Worm (Caenorhabditis elegans) whole organism, young adult: ENCODE data around the gene srh-215.

Source experiments
- B0261.1 ChIP-seq: sonication (generic microtip); optimal IDR thresholded peaks from 2 replicates; lab custom pipeline; 2016; ENCODE audit warnings: mild to moderate bottlenecking, missing genetic modification characterization, moderate library complexity, missing compliant biosample characterization
- C17E4.6 ChIP-seq: fragments of 200-800 bp; sonication (Bioruptor generic); IDR thresholded peaks from 2 replicates; pipeline ENCODE4 v1.3.6; 2022; ENCODE audit warnings: missing genetic modification reagents, missing genetic modification characterization, missing compliant biosample characterization
- Y53F4B.3 ChIP-seq: fragments of 200-800 bp; sonication (Bioruptor generic); IDR thresholded peaks from 2 replicates; pipeline ENCODE4 v1.3.6; 2022; ENCODE audit warnings: missing genetic modification reagents, missing genetic modification characterization, missing compliant biosample characterization
- Y56A3A.18 ChIP-seq: fragments of 200-800 bp; sonication (Bioruptor generic); IDR thresholded peaks from 2 replicates; pipeline ENCODE4 v1.3.6; 2022; ENCODE audit warnings: missing genetic modification reagents, missing genetic modification characterization, missing compliant biosample characterization
- Y67H2A.10 ChIP-seq: fragments of 200-800 bp; sonication (Bioruptor generic); conservative IDR thresholded peaks from 2 replicates; pipeline ENCODE4 v1.3.6; 2022; ENCODE audit warnings: missing genetic modification reagents, missing genetic modification characterization, missing compliant biosample characterization
- ama-1 ChIP-seq, 3 experiments: fragments of 150-350 bp in 1 of 3; sonication (generic microtip) in 2 of 3; optimal IDR thresholded peaks; 2 replicates each; lab custom pipeline; 2014 to 2018; ENCODE audit warnings: missing biosample characterization in 2 of 3, missing genetic modification characterization in 2 of 3, missing genetic modification reagents in 2 of 3
- dpl-1 ChIP-seq: fragments of 150-350 bp; optimal IDR thresholded peaks from 2 replicates; lab custom pipeline; 2014; ENCODE audit warnings: missing biosample characterization, missing genetic modification reagents, missing genetic modification characterization
- efl-1 ChIP-seq: fragments of 150-350 bp; optimal IDR thresholded peaks from 2 replicates; lab custom pipeline; 2014; ENCODE audit warnings: missing biosample characterization, missing genetic modification reagents, missing genetic modification characterization
- him-1 ChIP-seq: sonication (generic microtip); optimal IDR thresholded peaks from 2 replicates; lab custom pipeline; 2016; ENCODE audit warnings: missing genotype, missing genetic modification reagents, missing genetic modification characterization, missing compliant biosample characterization
- lsy-27 ChIP-seq: sonication (generic microtip); optimal IDR thresholded peaks from 2 replicates; lab custom pipeline; 2017; ENCODE audit warnings: missing genetic modification characterization, mild to moderate bottlenecking, missing compliant biosample characterization, antibody characterized with exemption, missing genotype, borderline replicate concordance; ENCODE audit not compliant: insufficient read depth
- nhr-27 ChIP-seq: fragments of 200-800 bp; sonication (Bioruptor generic); optimal IDR thresholded peaks from 2 replicates; lab custom pipeline; 2018; ENCODE audit warnings: mild to moderate bottlenecking, missing genetic modification characterization, moderate library complexity, missing compliant biosample characterization
- snpc-1.3 ChIP-seq: sonication (generic microtip); optimal IDR thresholded peaks from 2 replicates; lab custom pipeline; 2017; ENCODE audit warnings: missing genetic modification characterization, mild to moderate bottlenecking, missing compliant biosample characterization, antibody characterized with exemption, moderate library complexity, missing genotype, missing genetic modification reagents; ENCODE audit not compliant: insufficient read depth
- snpc-3.4 ChIP-seq: sonication (generic microtip); optimal IDR thresholded peaks from 2 replicates; lab custom pipeline; 2017; ENCODE audit warnings: missing genetic modification characterization, mild to moderate bottlenecking, missing compliant biosample characterization, antibody characterized with exemption, moderate library complexity, missing genotype, missing genetic modification reagents

ce11 chrV:16880679-16881078 is 48.9 kb upstream of the srh-215 start, which contains the start of gene F09C6.14:
- no peak for TF ChIP-seq efl-1 (GFP tag; lab: Kevin White, UChicago)
- TF ChIP-seq ama-1 (optimal IDR thresholded peaks at IDR 0.05; lab: Kevin White, UChicago), result no peak
- TF ChIP-seq ama-1 (GFP tag; optimal IDR thresholded peaks at IDR 0.05; lab: Kevin White, UChicago), result no peak
- no peak for TF ChIP-seq him-1
- TF ChIP-seq Y67H2A.10, result no peak
- TF ChIP-seq Y53F4B.3 (GFP tag; lab: Robert Waterston, UW), result no peak
- TF ChIP-seq lsy-27 (tag; lab: Kevin White, UChicago), result no peak
- TF ChIP-seq Y56A3A.18 (GFP tag; lab: Robert Waterston, UW), result no peak
- TF ChIP-seq dpl-1 (GFP tag; lab: Kevin White, UChicago), result no peak
- TF ChIP-seq snpc-3.4, result no peak
- TF ChIP-seq snpc-1.3 (tag; lab: Kevin White, UChicago), result no peak
- TF ChIP-seq B0261.1 (tag; lab: Kevin White, UChicago), result no peak
- no peak for TF ChIP-seq nhr-27 (tag; lab: Kevin White, UChicago)
- no peak for TF ChIP-seq C17E4.6 (GFP tag; lab: Robert Waterston, UW)
